Worm (Caenorhabditis elegans) whole organism, L4 larva: ENCODE results near the gene T22E5.6.

Experiments used
- F26F4.8 ChIP-seq: fragments of 200-800 bp; sonication (Bioruptor generic); conservative IDR thresholded peaks from 2 replicates; pipeline ENCODE4 v1.3.6; 2022; ENCODE audit warnings: missing genetic modification characterization, missing compliant biosample characterization
- aly-2 ChIP-seq: sonication (generic microtip); optimal IDR thresholded peaks from 2 replicates; lab custom pipeline; 2018; ENCODE audit warnings: missing biosample characterization, missing genetic modification characterization
- daf-8 ChIP-seq: fragments of 200-800 bp; sonication (Bioruptor generic); IDR thresholded peaks from 2 replicates; pipeline ENCODE4 v1.3.6; 2022; ENCODE audit warnings: missing genetic modification characterization, missing compliant biosample characterization
- fos-1 ChIP-seq: fragments of 150-350 bp; optimal IDR thresholded peaks from 2 replicates; lab custom pipeline; 2014; ENCODE audit warnings: missing biosample characterization, missing genetic modification characterization

T22E5.6 gene

DNA sequence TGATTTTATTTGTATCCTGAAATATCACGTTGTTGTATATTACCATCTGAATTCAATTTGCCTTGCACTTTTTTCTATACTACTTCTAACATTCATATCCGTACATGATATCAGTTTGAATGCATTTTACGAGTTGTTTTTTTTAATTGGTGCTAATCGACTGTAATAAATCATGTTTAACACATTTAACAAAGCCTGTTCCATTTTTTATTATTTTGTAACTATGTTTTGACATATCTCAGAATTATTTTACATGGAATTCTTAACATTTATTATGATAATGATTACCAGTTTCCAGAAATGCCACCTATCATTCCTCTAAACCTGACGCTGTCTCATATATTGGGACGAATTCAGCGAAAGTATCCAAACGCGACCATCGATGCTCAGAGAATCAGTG, 50.5 kb downstream of the T22E5.6 start, which contains the start of gene C03B1.3:
C03B1.3 (plus strand) TSS at position 301 of the 400 bp plus-strand sequence.
- no peak for TF ChIP-seq aly-2 (tag; lab: Kevin White, UChicago)

DNA sequence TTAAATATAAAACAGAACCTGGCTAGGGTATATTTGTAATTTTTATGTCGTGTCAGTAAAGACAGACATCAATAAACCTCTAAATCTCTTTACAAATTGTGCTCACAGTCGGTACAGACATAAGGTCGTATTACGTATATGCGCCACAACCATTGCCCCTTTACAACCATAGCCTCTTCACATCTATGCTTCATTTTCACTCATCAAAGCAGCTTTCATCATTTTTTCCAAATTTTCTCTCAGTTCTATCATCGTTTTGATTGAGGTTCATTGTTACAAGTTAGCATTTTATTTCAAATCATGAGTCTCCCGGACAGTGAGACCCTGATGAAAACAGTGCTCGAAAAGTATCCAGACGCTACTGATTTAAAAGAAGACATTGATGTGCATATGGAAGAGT, 52.0 kb downstream of the T22E5.6 start, which contains the start of gene C03B1.4:
C03B1.4 (plus strand) TSS at position 301 of the 400 bp plus-strand sequence.
- no peak for TF ChIP-seq F26F4.8 (GFP tag; lab: Robert Waterston, UW)
- TF ChIP-seq daf-8 = no peak
- TF ChIP-seq fos-1 = no peak
